Fruit fly (Drosophila melanogaster): ENCODE results near the gene CG32459.

DNA sequence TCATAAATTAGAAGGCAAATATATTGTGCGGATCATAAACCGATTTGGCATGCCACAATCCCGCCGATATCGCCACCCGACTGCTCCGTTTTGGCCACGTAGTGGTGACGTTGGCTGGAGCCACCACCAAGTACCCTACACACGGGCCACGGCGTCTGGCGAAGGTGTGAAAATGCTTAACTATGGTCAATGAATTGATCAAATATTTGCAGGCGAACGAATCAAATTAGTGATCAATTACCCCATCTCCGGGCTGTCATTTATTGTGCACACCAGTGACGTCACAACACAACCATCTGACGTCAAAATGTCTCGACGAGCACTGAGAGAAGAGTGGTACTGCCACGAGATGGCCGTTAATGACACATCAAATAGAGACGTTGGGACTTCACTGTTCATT is 31.8 kb upstream of the CG32459 start:
- TF ChIP-seq Dll (optimal IDR thresholded peaks at IDR 0.05) (no peak), psq (optimal IDR thresholded peaks at IDR 0.05) (no peak), EcR (GFP tag; optimal IDR thresholded peaks at IDR 0.05) (no peak), CG8478 (optimal IDR thresholded peaks at IDR 0.05) (no peak), pan (optimal IDR thresholded peaks at IDR 0.05) (no peak)
